Worm (Caenorhabditis elegans) whole organism, L4/young adult: ENCODE data around the gene R02E4.2.

Experiments used
- W03F9.2 ChIP-seq: fragments of 150-350 bp; optimal IDR thresholded peaks from 2 replicates; lab custom pipeline; 2014; ENCODE audit warnings: missing biosample characterization, missing genetic modification characterization
- dao-5 ChIP-seq: sonication (generic microtip); optimal IDR thresholded peaks from 2 replicates; lab custom pipeline; 2016; ENCODE audit warnings: missing genotype, missing genetic modification characterization, moderate library complexity, missing compliant biosample characterization
- him-1 ChIP-seq: sonication (generic microtip); optimal IDR thresholded peaks from 2 replicates; lab custom pipeline; 2016; ENCODE audit warnings: missing genotype, missing genetic modification reagents, missing genetic modification characterization, missing compliant biosample characterization

R02E4.2 gene

ce11 chrX:4148449-4149031, 41.3 kb downstream of the R02E4.2 start:
- TF ChIP-seq him-1 (no peak), W03F9.2 (tag; lab: Kevin White, UChicago) (no peak), dao-5 (no peak)

ce11 chrX:4151206-4151605, 44.0 kb downstream of the R02E4.2 start:
- TF ChIP-seq him-1 = peak; percentile 35
- TF ChIP-seq dao-5 = no peak

- TF ChIP-seq dao-5 = no peak
- no peak for TF ChIP-seq him-1
- no peak for TF ChIP-seq W03F9.2 (tag; lab: Kevin White, UChicago)
Observed at ce11 chrX:4153343-4153742, 46.1 kb downstream of the R02E4.2 start, which contains the start of gene nck-1. Gene nck-1, minus strand, starts transcription at chrX:4153443.

- TF ChIP-seq dao-5 (no peak), him-1 (no peak), W03F9.2 (tag; lab: Kevin White, UChicago) (no peak)
Observed at ce11 chrX:4154784-4155183, 47.5 kb downstream of the R02E4.2 start.

- no peak for TF ChIP-seq W03F9.2 (tag; lab: Kevin White, UChicago)
- no peak for TF ChIP-seq dao-5
- no peak for TF ChIP-seq him-1
Observed at ce11 chrX:4157896-4158295, 50.6 kb downstream of the R02E4.2 start.

ce11 chrX:4159185-4159871, 52.1 kb downstream of the R02E4.2 start:
- no peak for TF ChIP-seq him-1
- no peak for TF ChIP-seq dao-5
- TF ChIP-seq W03F9.2 (tag; lab: Kevin White, UChicago) = no peak

ce11 chrX:4159929-4160328, 52.7 kb downstream of the R02E4.2 start:
- TF ChIP-seq W03F9.2 (tag; lab: Kevin White, UChicago) = no peak
- no peak for TF ChIP-seq dao-5
- no peak for TF ChIP-seq him-1
